Fruit fly (Drosophila melanogaster): ENCODE results near the gene Gss1.
"Not testable (repeated sequence)": the region's sequence is repeated elsewhere in the genome, so short reads cannot be mapped to it uniquely, and the experiment has no call there.

- not testable (repeated sequence) for TF ChIP-seq CG6792 (GFP tag; optimal IDR thresholded peaks at IDR 0.05); Ets21C (GFP tag; optimal IDR thresholded peaks at IDR 0.05); CG8319 (GFP tag; optimal IDR thresholded peaks at IDR 0.05); Sox14 (GFP tag; optimal IDR thresholded peaks at IDR 0.05); lz (GFP tag; optimal IDR thresholded peaks at IDR 0.05); CG34406 (GFP tag; optimal IDR thresholded peaks at IDR 0.05); Lpt (GFP tag; optimal IDR thresholded peaks at IDR 0.05); topi (GFP tag; optimal IDR thresholded peaks at IDR 0.05); dsx (GFP tag; optimal IDR thresholded peaks at IDR 0.05; ENCODE audit: poor library complexity, severe bottlenecking); CG32006 (GFP tag; optimal IDR thresholded peaks at IDR 0.05); CG6163 (GFP tag; IDR thresholded peaks at IDR 0.05)
Measured at dm6 chrX:17889247-17889646, at the start of gene Gss1.
